Fruit fly (Drosophila melanogaster) whole organism, adult: Measurements from ENCODE around the gene Cpr73D.
"Not testable (repeated sequence)": the region's sequence is repeated elsewhere in the genome, so short reads cannot be mapped to it uniquely, and the experiment has no call there.

Experiments used
- CG11617 ChIP-seq: fragments of 200-800 bp; sonication (Bioruptor generic); optimal IDR thresholded peaks from 2 replicates; lab custom pipeline; 2017; ENCODE audit warnings: mild to moderate bottlenecking, missing biosample characterization, missing genetic modification reagents, missing genetic modification characterization
- CG12768 ChIP-seq: fragments of 200-800 bp; sonication (Bioruptor generic); optimal IDR thresholded peaks from 2 replicates; lab custom pipeline; 2017; ENCODE audit warnings: missing biosample characterization, missing genetic modification characterization, mild to moderate bottlenecking, moderate library complexity, missing genetic modification reagents
- CG14711 ChIP-seq: fragments of 200-800 bp; sonication (Bioruptor generic); optimal IDR thresholded peaks from 2 replicates; lab custom pipeline; 2018; ENCODE audit warnings: missing biosample characterization, mild to moderate bottlenecking, missing genetic modification characterization, moderate library complexity
- CG1620 ChIP-seq: fragments of 200-800 bp; sonication (Bioruptor generic); optimal IDR thresholded peaks from 2 replicates; lab custom pipeline; 2016; ENCODE audit warnings: missing biosample characterization, missing genetic modification characterization
- CG33017 ChIP-seq: fragments of 200-800 bp; sonication (Bioruptor generic); optimal IDR thresholded peaks from 2 replicates; lab custom pipeline; 2018; ENCODE audit warnings: missing biosample characterization, mild to moderate bottlenecking, missing genetic modification characterization, moderate library complexity
- CG5204 ChIP-seq: fragments of 200-800 bp; sonication (Bioruptor generic); optimal IDR thresholded peaks from 2 replicates; lab custom pipeline; 2016; ENCODE audit warnings: missing biosample characterization, missing genetic modification characterization
- CG7045 ChIP-seq: fragments of 200-800 bp; sonication (Bioruptor generic); optimal IDR thresholded peaks from 2 replicates; lab custom pipeline; 2017; ENCODE audit warnings: missing biosample characterization, mild to moderate bottlenecking, missing genetic modification characterization
- CG7101 ChIP-seq: fragments of 200-800 bp; sonication (Bioruptor generic); optimal IDR thresholded peaks from 2 replicates; lab custom pipeline; 2018; ENCODE audit warnings: missing biosample characterization, mild to moderate bottlenecking, missing genetic modification characterization, moderate library complexity
- Clk ChIP-seq: fragments of 200-800 bp; sonication (Bioruptor generic); optimal IDR thresholded peaks from 2 replicates; lab custom pipeline; 2017; ENCODE audit warnings: missing biosample characterization, missing genetic modification characterization
- Crg-1 ChIP-seq: fragments of 200-800 bp; sonication (Bioruptor generic); optimal IDR thresholded peaks from 2 replicates; lab custom pipeline; 2016; ENCODE audit warnings: missing biosample characterization, missing genetic modification characterization
- Hr96 ChIP-seq: fragments of 200-800 bp; sonication (Bioruptor generic); optimal IDR thresholded peaks from 2 replicates; lab custom pipeline; 2016; ENCODE audit warnings: missing biosample characterization, missing genetic modification characterization
- Mnt ChIP-seq: fragments of 200-800 bp; sonication (Bioruptor generic); optimal IDR thresholded peaks from 2 replicates; lab custom pipeline; 2016; ENCODE audit warnings: missing biosample characterization, mild to moderate bottlenecking, missing genetic modification characterization
- bab1 ChIP-seq: fragments of 200-800 bp; sonication (Bioruptor generic); optimal IDR thresholded peaks from 3 replicates; lab custom pipeline; 2019; ENCODE audit warnings: missing biosample characterization, mild to moderate bottlenecking, missing genetic modification characterization, moderate library complexity
- cic ChIP-seq: fragments of 200-800 bp; sonication (Bioruptor generic); optimal IDR thresholded peaks from 2 replicates; lab custom pipeline; 2017; ENCODE audit warnings: missing biosample characterization, mild to moderate bottlenecking, missing genetic modification characterization, moderate library complexity
- cnc ChIP-seq, 2 experiments: fragments of >200 bp; optimal IDR thresholded peaks; 2 replicates each; lab custom pipeline; 2017
- kay ChIP-seq: fragments of 200-800 bp; sonication (Bioruptor generic); peaks from one replicate; lab custom pipeline; 2016; ENCODE audit warnings: missing biosample characterization, missing genetic modification characterization, borderline replicate concordance
- ovo ChIP-seq: fragments of 200-800 bp; sonication (Bioruptor generic); optimal IDR thresholded peaks from 2 replicates; lab custom pipeline; 2016; ENCODE audit warnings: missing biosample characterization, missing genetic modification characterization
- pad ChIP-seq: fragments of 200-800 bp; sonication (Bioruptor generic); optimal IDR thresholded peaks from 3 replicates; lab custom pipeline; 2017; ENCODE audit warnings: missing biosample characterization, missing genetic modification characterization, mild to moderate bottlenecking, moderate library complexity, missing genetic modification reagents
- tj ChIP-seq: fragments of 200-800 bp; sonication (Bioruptor generic); optimal IDR thresholded peaks from 3 replicates; lab custom pipeline; 2017; ENCODE audit warnings: missing biosample characterization, mild to moderate bottlenecking, missing genetic modification characterization, moderate library complexity
- toe ChIP-seq: fragments of 200-800 bp; sonication (Bioruptor generic); optimal IDR thresholded peaks from 2 replicates; lab custom pipeline; 2016; ENCODE audit warnings: missing biosample characterization, missing genetic modification characterization

Cpr73D gene

dm6 chr3L:16955219-16956002 lies 2.1 kb downstream of the Cpr73D start:
- TF ChIP-seq cic (GFP tag; lab: Kevin White, UChicago) = no peak
- peak; percentile 58 for TF ChIP-seq CG1620
- TF ChIP-seq CG7045 (GFP tag; lab: Kevin White, UChicago) = no peak
- TF ChIP-seq Mnt (GFP tag; lab: Kevin White, UChicago) = peak; percentile 27
- peak; percentile 19 for TF ChIP-seq CG12768 (GFP tag; lab: Kevin White, UChicago)
- no peak for TF ChIP-seq kay
- TF ChIP-seq Clk (GFP tag; lab: Kevin White, UChicago) = no peak
- TF ChIP-seq Crg-1 (GFP tag; lab: Kevin White, UChicago) = peak; percentile 8
- no peak for TF ChIP-seq CG33017 (tag; lab: Kevin White, UChicago)
- no peak for TF ChIP-seq toe
- no peak for TF ChIP-seq CG5204 (GFP tag; lab: Kevin White, UChicago)
- peak; percentile 56 for TF ChIP-seq bab1
- peak; percentile 25 for TF ChIP-seq CG14711 (tag; lab: Kevin White, UChicago)
- peak; percentile 26 for TF ChIP-seq CG7101 (tag; lab: Kevin White, UChicago)
- no peak for TF ChIP-seq tj (GFP tag; lab: Kevin White, UChicago)
- TF ChIP-seq CG11617 (GFP tag; lab: Kevin White, UChicago) = no peak
- peak; percentile 38 for TF ChIP-seq pad (GFP tag; lab: Kevin White, UChicago)
- TF ChIP-seq ovo (GFP tag; lab: Kevin White, UChicago) = no peak
- peak; percentile 20 for TF ChIP-seq Hr96
- TF ChIP-seq cnc (optimal IDR thresholded peaks at IDR 0.05; lab: Kevin White, UChicago) = no peak

dm6 chr3L:16954522-16954921 lies 3.0 kb downstream of the Cpr73D start, which contains the start of gene Ogdh:
Gene Ogdh (plus strand): TSS chr3L:16954822.
- TF ChIP-seq Clk (GFP tag; lab: Kevin White, UChicago); CG7101 (tag; lab: Kevin White, UChicago); CG12768 (GFP tag; lab: Kevin White, UChicago): not testable (repeated sequence)

- TF ChIP-seq pad (GFP tag; lab: Kevin White, UChicago) (no peak), Mnt (GFP tag; lab: Kevin White, UChicago) (no peak), CG33017 (tag; lab: Kevin White, UChicago) (no peak), kay (no peak), ovo (GFP tag; lab: Kevin White, UChicago) (no peak), Hr96 (no peak), CG7101 (tag; lab: Kevin White, UChicago) (no peak), toe (no peak), CG1620 (no peak), cnc (optimal IDR thresholded peaks at IDR 0.05; lab: Kevin White, UChicago) (no peak), CG5204 (GFP tag; lab: Kevin White, UChicago) (no peak), tj (GFP tag; lab: Kevin White, UChicago) (no peak), cic (GFP tag; lab: Kevin White, UChicago) (no peak), Crg-1 (GFP tag; lab: Kevin White, UChicago) (no peak)
Observed at dm6 chr3L:16944061-16944460, 13.4 kb downstream of the Cpr73D start, which contains the start of gene Obp73a. Gene Obp73a (plus strand): TSS chr3L:16944361.

dm6 chr3L:16941319-16941718 lies 16.2 kb downstream of the Cpr73D start:
- TF ChIP-seq CG7045 (GFP tag; lab: Kevin White, UChicago) (no peak), cnc (optimal IDR thresholded peaks at IDR 0.05; lab: Kevin White, UChicago) (no peak), CG7101 (tag; lab: Kevin White, UChicago) (no peak)

dm6 chr3L:16938852-16939251 lies 18.6 kb downstream of the Cpr73D start, which contains the start of gene CG13022:
Gene CG13022 (minus strand): TSS chr3L:16938952.
- TF ChIP-seq bab1 = no peak

dm6 chr3L:16936689-16937088 lies 20.8 kb downstream of the Cpr73D start:
- TF ChIP-seq Mnt (GFP tag; lab: Kevin White, UChicago) = no peak
- no peak for TF ChIP-seq kay
- TF ChIP-seq ovo (GFP tag; lab: Kevin White, UChicago) = no peak
- TF ChIP-seq CG7045 (GFP tag; lab: Kevin White, UChicago) = no peak
- TF ChIP-seq CG12768 (GFP tag; lab: Kevin White, UChicago) = no peak
- TF ChIP-seq pad (GFP tag; lab: Kevin White, UChicago) = no peak
- TF ChIP-seq Hr96 = no peak
- no peak for TF ChIP-seq tj (GFP tag; lab: Kevin White, UChicago)
- TF ChIP-seq CG11617 (GFP tag; lab: Kevin White, UChicago) = no peak
- no peak for TF ChIP-seq CG14711 (tag; lab: Kevin White, UChicago)
- TF ChIP-seq Clk (GFP tag; lab: Kevin White, UChicago) = no peak
- no peak for TF ChIP-seq Crg-1 (GFP tag; lab: Kevin White, UChicago)

- TF ChIP-seq Mnt (GFP tag; lab: Kevin White, UChicago) (no peak), cic (GFP tag; lab: Kevin White, UChicago) (no peak), Hr96 (no peak), tj (GFP tag; lab: Kevin White, UChicago) (no peak), toe (no peak), CG14711 (tag; lab: Kevin White, UChicago) (no peak), Clk (GFP tag; lab: Kevin White, UChicago) (no peak), pad (GFP tag; lab: Kevin White, UChicago) (no peak), CG33017 (tag; lab: Kevin White, UChicago) (no peak), bab1 (no peak), Crg-1 (GFP tag; lab: Kevin White, UChicago) (no peak), kay (no peak), CG11617 (GFP tag; lab: Kevin White, UChicago) (no peak), CG12768 (GFP tag; lab: Kevin White, UChicago) (no peak), CG7045 (GFP tag; lab: Kevin White, UChicago) (no peak), CG1620 (no peak), ovo (GFP tag; lab: Kevin White, UChicago) (no peak), cnc (optimal IDR thresholded peaks at IDR 0.05; lab: Kevin White, UChicago) (no peak), CG7101 (tag; lab: Kevin White, UChicago) (no peak), CG5204 (GFP tag; lab: Kevin White, UChicago) (no peak)
Observed at dm6 chr3L:16935284-16935683, 22.2 kb downstream of the Cpr73D start, which contains the start of gene CG11905. Gene CG11905 (minus strand): TSS chr3L:16935536.
